Worm (Caenorhabditis elegans): ENCODE measurements around the gene C44C10.11.

Gene C44C10.11

DNA sequence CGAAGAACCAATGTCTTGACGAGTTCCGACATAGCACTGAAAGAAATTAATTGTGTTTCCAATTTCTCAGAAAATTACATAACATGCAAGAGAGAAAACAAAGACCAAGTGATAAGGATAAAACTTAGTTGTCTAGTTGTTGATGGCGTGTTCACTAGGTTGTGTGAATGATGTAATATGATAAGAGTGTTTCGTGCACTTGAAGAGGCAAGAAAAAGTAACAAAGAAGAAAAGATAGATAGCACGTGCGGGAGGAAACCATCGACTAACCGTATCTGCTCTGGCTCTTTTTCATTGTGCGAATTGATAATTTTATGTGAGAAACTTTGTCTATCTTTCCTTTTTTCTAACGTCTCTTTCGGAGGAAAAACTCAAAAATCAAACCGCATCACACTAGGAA lies 48.5 kb downstream of the C44C10.11 start, which contains the start of gene sfxn-1.5 (continued):
- TF ChIP-seq lin-1 (GFP tag; IDR thresholded peaks at IDR 0.05), result peak; percentile 75
- TF ChIP-seq unc-130 (GFP tag; optimal IDR thresholded peaks at IDR 0.05), result no peak
- TF ChIP-seq duxl-1 (tag; optimal IDR thresholded peaks at IDR 0.05; ENCODE audit: poor library complexity), result no peak
- no peak for TF ChIP-seq nhr-76 (tag; optimal IDR thresholded peaks at IDR 0.05)
- no peak for TF ChIP-seq F44E2.7 (GFP tag; IDR thresholded peaks at IDR 0.05)
- no peak for TF ChIP-seq sdz-12 (GFP tag; optimal IDR thresholded peaks at IDR 0.05)
- no peak for TF ChIP-seq F10B5.3 (tag; optimal IDR thresholded peaks at IDR 0.05)
- TF ChIP-seq lin-15B (tag; optimal IDR thresholded peaks at IDR 0.05), result no peak
- TF ChIP-seq madf-9 (GFP tag; conservative IDR thresholded peaks at IDR 0.05), result no peak
- no peak for TF ChIP-seq F37D6.2 (tag; optimal IDR thresholded peaks at IDR 0.05)
- TF ChIP-seq F26F4.8 (GFP tag; conservative IDR thresholded peaks at IDR 0.05), result no peak
- no peak for TF ChIP-seq ztf-11 (tag; optimal IDR thresholded peaks at IDR 0.05)
- TF ChIP-seq attf-4 (tag; optimal IDR thresholded peaks at IDR 0.05), result no peak
- peak; percentile 95 for TF ChIP-seq dve-1 (tag; optimal IDR thresholded peaks at IDR 0.05; ENCODE audit: insufficient read depth)

DNA sequence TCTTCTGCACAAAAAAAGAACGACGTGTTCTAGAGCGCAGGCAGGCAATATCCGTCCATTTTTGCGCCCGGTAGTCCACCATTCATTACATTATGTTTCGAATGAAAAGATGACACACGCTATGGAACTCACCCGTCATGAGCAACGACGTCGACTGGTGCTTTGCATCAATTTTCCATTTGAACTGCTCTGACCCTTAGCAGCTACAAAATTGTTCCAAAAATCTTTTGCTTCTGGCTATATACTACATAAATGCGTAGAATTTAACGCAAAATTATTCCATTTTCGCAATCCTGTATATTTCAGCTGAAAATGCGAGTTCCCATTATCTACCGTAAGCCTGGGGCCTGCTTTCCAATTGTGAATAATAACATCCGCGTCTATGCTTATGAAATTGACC lies 51.8 kb downstream of the C44C10.11 start, which contains the start of gene T04F8.3:
Gene T04F8.3, plus strand, starts transcription at position 301 of the 400 bp plus-strand sequence.
- TF ChIP-seq pqm-1 (tag; optimal IDR thresholded peaks at IDR 0.05), result no peak
- TF ChIP-seq spr-1 (tag; optimal IDR thresholded peaks at IDR 0.05), result no peak
- no peak for TF ChIP-seq nhr-41 (GFP tag; IDR thresholded peaks at IDR 0.05)
- no peak for TF ChIP-seq daf-16 (GFP tag; optimal IDR thresholded peaks at IDR 0.05)
- no peak for TF ChIP-seq daf-16 (tag; optimal IDR thresholded peaks at IDR 0.05)
- no peak for TF ChIP-seq mxl-3 (GFP tag; optimal IDR thresholded peaks at IDR 0.05)
- no peak for TF ChIP-seq attf-4 (tag; optimal IDR thresholded peaks at IDR 0.05)
- TF ChIP-seq daf-19 (GFP tag; conservative IDR thresholded peaks at IDR 0.05), result no peak
